Fruit fly (Drosophila melanogaster): Measurements from ENCODE around the gene CG4045.
A peak's percentile ranks its signal among the peaks of the same experiment; 100 is the strongest.

CG4045 gene

DNA sequence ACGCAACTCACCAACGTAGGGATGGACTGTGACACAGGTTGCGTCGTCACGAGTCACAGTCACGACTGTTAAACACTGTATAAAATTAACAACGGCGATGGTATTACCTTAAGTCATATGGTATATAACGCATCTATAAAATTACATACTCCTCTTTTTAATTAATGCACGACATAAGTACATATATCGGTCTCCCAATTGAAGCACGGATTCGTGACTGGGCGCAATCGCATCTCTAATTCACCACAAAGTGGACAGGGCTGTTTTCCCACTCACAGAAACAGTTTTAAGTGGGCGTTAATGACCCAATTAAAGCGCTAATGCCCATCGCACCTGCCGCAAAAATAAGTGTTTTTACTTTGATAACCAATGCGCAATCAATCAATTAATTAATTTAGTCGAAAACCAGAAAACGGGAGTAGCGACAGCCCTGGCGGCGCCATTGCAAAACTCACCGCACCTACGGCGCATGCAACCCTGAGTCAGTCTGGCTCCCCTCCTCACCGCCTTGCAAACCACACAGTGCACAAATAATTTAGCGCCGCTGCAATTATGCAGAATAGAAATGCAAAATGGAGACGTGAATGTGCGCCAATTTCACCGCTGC, 34.3 kb downstream of the CG4045 start, which contains the start of gene CG4313 (continued):
- peak; percentile 76 for TF ChIP-seq dysf (GFP tag; IDR thresholded peaks at IDR 0.05)
- peak; percentile 63 for TF ChIP-seq lab (GFP tag; optimal IDR thresholded peaks at IDR 0.05)
- TF ChIP-seq prd (optimal IDR thresholded peaks at IDR 0.05) = no peak
- peak; percentile 70 for TF ChIP-seq prd (GFP tag; IDR thresholded peaks at IDR 0.05)
- peak; percentile 69 for TF ChIP-seq CG7357 (GFP tag; IDR thresholded peaks at IDR 0.05)
- TF ChIP-seq CG18011 (GFP tag; optimal IDR thresholded peaks at IDR 0.05) = peak; percentile 53
- no peak for TF ChIP-seq CG1529 (GFP tag; optimal IDR thresholded peaks at IDR 0.05)
- TF ChIP-seq MESR4 (GFP tag; optimal IDR thresholded peaks at IDR 0.05) = no peak
- TF ChIP-seq ara (GFP tag; IDR thresholded peaks at IDR 0.05) = peak; percentile 50; the same call in 1 of the 2 replicates
- TF ChIP-seq fru (optimal IDR thresholded peaks at IDR 0.05) = no peak
- peak; percentile 61 for TF ChIP-seq Aef1 (GFP tag; IDR thresholded peaks at IDR 0.05)
- TF ChIP-seq Asciz (GFP tag; optimal IDR thresholded peaks at IDR 0.05) = peak; percentile 11
- TF ChIP-seq btn (GFP tag; optimal IDR thresholded peaks at IDR 0.05) = no peak
- TF ChIP-seq CG31365 (tag; optimal IDR thresholded peaks at IDR 0.05) = no peak
- TF ChIP-seq nerfin-1 (tag; optimal IDR thresholded peaks at IDR 0.05) = peak; percentile 45
- TF ChIP-seq Ets97D (GFP tag; optimal IDR thresholded peaks at IDR 0.05) = peak; percentile 42
- no peak for TF ChIP-seq CG32767 (GFP tag; IDR thresholded peaks at IDR 0.05)
- TF ChIP-seq Hr3 (GFP tag; optimal IDR thresholded peaks at IDR 0.05) = peak; percentile 72
- peak; percentile 97 for TF ChIP-seq CG3995 (GFP tag; optimal IDR thresholded peaks at IDR 0.05)
- TF ChIP-seq CG9215 (GFP tag; IDR thresholded peaks at IDR 0.05) = peak; percentile 79
- peak; percentile 53 for TF ChIP-seq CG17568 (GFP tag; optimal IDR thresholded peaks at IDR 0.05)
- no peak for TF ChIP-seq Hand (GFP tag; optimal IDR thresholded peaks at IDR 0.05)
- peak; percentile 90 for TF ChIP-seq CG3281 (GFP tag; optimal IDR thresholded peaks at IDR 0.05)
- TF ChIP-seq lbe (GFP tag; optimal IDR thresholded peaks at IDR 0.05) = peak; percentile 55
- peak; percentile 77 for TF ChIP-seq CHES-1-like (GFP tag; optimal IDR thresholded peaks at IDR 0.05)
- peak in 1 of 2 experiments; percentile 10 for TF ChIP-seq crp (GFP tag; optimal IDR thresholded peaks at IDR 0.05)
- TF ChIP-seq ham (GFP tag; IDR thresholded peaks at IDR 0.05) = no peak
- no peak for TF ChIP-seq stc (GFP tag; IDR thresholded peaks at IDR 0.05)
- peak; percentile 76 for TF ChIP-seq CG14014 (GFP tag; IDR thresholded peaks at IDR 0.05)
- no peak for TF ChIP-seq bigmax (GFP tag; optimal IDR thresholded peaks at IDR 0.05)
- TF ChIP-seq ken (GFP tag; IDR thresholded peaks at IDR 0.05) = peak; percentile 55; the same call in 1 of the 3 replicates
- TF ChIP-seq chm (GFP tag; IDR thresholded peaks at IDR 0.05) = no peak
- no peak for TF ChIP-seq toy (GFP tag; IDR thresholded peaks at IDR 0.05)
- no peak for TF ChIP-seq corto (GFP tag; optimal IDR thresholded peaks at IDR 0.05)
- TF ChIP-seq CG5180 (GFP tag; optimal IDR thresholded peaks at IDR 0.05) = peak; percentile 14
- TF ChIP-seq oc (tag; optimal IDR thresholded peaks at IDR 0.05) = no peak
- peak; percentile 11 for TF ChIP-seq CG1647 (GFP tag; optimal IDR thresholded peaks at IDR 0.05)
- peak; percentile 72 for TF ChIP-seq Nf-YC (tag; optimal IDR thresholded peaks at IDR 0.05)
- TF ChIP-seq Lpt (GFP tag; optimal IDR thresholded peaks at IDR 0.05) = no peak
- no peak for TF ChIP-seq ash1 (GFP tag; optimal IDR thresholded peaks at IDR 0.05)
- TF ChIP-seq CG3838 (GFP tag; optimal IDR thresholded peaks at IDR 0.05) = no peak
- TF ChIP-seq slbo (GFP tag; IDR thresholded peaks at IDR 0.05) = peak; percentile 79
- TF ChIP-seq Nf-YB (GFP tag; optimal IDR thresholded peaks at IDR 0.05) = peak; percentile 36
- no peak for TF ChIP-seq yki (optimal IDR thresholded peaks at IDR 0.05)
- TF ChIP-seq CG10959 (GFP tag; IDR thresholded peaks at IDR 0.05) = no peak; the same call in 1 of the 2 replicates
- peak; percentile 25 for TF ChIP-seq CG2875 (GFP tag; optimal IDR thresholded peaks at IDR 0.05)
- TF ChIP-seq CG2678 (tag; optimal IDR thresholded peaks at IDR 0.05) = peak; percentile 78
- TF ChIP-seq CG2199 (GFP tag; IDR thresholded peaks at IDR 0.05) = no peak
- peak; percentile 35; the same call in 1 of the 2 replicates for TF ChIP-seq CG42726 (GFP tag; IDR thresholded peaks at IDR 0.05; ENCODE audit: partially characterized antibody)
- TF ChIP-seq vvl (GFP tag; IDR thresholded peaks at IDR 0.05) = peak; percentile 55
- TF ChIP-seq ro (GFP tag; IDR thresholded peaks at IDR 0.05) = no peak

Measured in whole organism, embryonic.